Fruit fly (Drosophila melanogaster) Kc167 (cell line): Measurements from ENCODE around the gene dan.

ENCODE experiments used
- Myc ChIP-seq: fragments of >200 bp; optimal IDR thresholded peaks from 2 replicates; lab custom pipeline; 2017; ENCODE audit warnings: missing external identifiers
- Sin3A ChIP-seq: fragments of >200 bp; optimal IDR thresholded peaks from 2 replicates; lab custom pipeline; 2018; ENCODE audit warnings: missing external identifiers
- h ChIP-seq: fragments of >200 bp; optimal IDR thresholded peaks from 3 replicates; lab custom pipeline; 2018; ENCODE audit warnings: missing external identifiers
- insv ChIP-seq: fragments of >200 bp; optimal IDR thresholded peaks from 3 replicates; lab custom pipeline; 2018; ENCODE audit warnings: missing external identifiers
- psq ChIP-seq: fragments of >200 bp; optimal IDR thresholded peaks from 2 replicates; lab custom pipeline; 2017; ENCODE audit warnings: missing external identifiers
- ttk ChIP-seq: sonication (Bioruptor generic); optimal IDR thresholded peaks from 2 replicates; lab custom pipeline; 2017; ENCODE audit warnings: missing external identifiers

Gene dan

DNA sequence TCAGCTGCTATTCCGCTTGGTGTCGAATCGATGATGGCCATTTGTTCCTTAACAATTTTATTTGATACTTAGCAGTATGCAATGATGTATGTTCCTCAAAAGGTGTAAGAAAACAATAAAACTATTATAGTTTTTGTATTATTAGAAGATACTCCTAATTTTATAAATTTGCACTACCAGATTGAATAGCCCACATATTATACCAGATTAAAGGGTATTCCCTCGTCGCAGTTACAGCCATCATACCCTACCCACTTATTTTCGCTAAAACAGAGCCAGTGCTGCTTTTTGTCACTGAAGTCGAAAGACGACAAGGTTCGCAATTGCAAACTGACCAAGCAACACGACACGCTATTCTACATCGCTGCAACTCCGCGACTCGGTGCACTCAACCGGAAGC, 6.8 kb upstream of the dan start:
- no peak for TF ChIP-seq psq (lab: Kevin White, UChicago)
- TF ChIP-seq insv (lab: Kevin White, UChicago), result no peak
- no peak for TF ChIP-seq h (lab: Kevin White, UChicago)

DNA sequence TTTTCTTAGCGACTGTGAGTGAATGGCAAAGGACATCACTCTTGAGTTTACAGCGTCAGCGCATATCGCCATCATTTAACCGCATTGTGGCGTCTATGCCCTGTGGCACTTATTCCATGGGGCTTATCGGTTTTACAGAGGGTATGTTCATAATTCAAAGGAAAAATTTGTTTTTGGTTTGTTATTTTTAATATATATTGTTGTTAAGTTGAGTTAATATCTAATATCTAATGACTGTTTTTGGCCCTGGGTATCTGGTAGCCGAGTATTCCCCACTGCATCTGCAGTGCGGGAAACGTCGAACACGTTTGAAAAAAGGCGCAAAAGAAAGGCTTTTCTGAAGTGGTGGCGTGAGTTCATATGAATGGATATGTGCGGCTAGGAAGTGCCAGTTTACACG, 5.7 kb upstream of the dan start:
- TF ChIP-seq Myc (lab: Kevin White, UChicago) (no peak), h (lab: Kevin White, UChicago) (no peak), insv (lab: Kevin White, UChicago) (no peak), Sin3A (no peak), psq (lab: Kevin White, UChicago) (no peak), ttk (no peak)

DNA sequence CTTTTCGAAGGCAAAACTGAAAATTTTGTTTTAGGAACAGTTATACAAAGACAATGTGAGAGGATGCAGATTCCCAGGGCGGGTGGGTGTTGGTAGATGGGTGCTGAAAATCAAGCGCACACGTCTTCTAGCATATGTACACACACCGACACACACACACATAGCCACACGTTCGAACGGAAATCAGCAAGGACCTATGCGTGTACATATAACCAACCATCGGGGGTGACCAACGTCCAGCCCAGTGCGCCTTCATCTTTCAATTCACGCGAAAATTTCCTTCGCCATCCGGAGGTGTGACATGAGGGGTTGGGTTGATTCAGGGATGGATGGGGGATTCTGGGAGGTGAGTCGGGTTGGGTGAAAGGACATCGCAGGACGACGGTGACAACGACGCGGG, 2.8 kb upstream of the dan start:
- TF ChIP-seq ttk, result no peak
- no peak for TF ChIP-seq Sin3A
- TF ChIP-seq psq (lab: Kevin White, UChicago), result no peak
- no peak for TF ChIP-seq Myc (lab: Kevin White, UChicago)
- TF ChIP-seq h (lab: Kevin White, UChicago), result no peak
- TF ChIP-seq insv (lab: Kevin White, UChicago), result no peak

DNA sequence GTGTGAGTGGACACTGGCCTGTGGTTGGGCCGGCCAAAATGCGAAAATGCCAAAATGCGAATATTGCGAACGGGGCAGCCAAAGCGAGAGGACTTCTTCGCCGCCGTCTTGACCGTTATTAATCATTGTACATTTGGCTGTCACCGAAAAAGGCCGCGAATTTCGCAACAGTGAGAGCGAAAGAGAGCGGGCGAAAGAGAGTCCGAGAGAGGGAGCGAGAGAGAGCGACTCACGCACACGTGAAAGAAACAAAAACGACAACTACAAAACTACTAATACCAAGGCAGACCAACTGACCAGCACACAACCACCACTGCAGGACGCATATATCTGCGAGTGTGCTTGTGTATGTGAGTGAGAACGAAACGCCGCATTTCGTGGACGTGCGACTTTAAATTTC, 357 bp downstream of the dan start:
- TF ChIP-seq h (lab: Kevin White, UChicago) (no peak), psq (lab: Kevin White, UChicago) (no peak), ttk (no peak), Sin3A (no peak), Myc (lab: Kevin White, UChicago) (no peak), insv (lab: Kevin White, UChicago) (no peak)

DNA sequence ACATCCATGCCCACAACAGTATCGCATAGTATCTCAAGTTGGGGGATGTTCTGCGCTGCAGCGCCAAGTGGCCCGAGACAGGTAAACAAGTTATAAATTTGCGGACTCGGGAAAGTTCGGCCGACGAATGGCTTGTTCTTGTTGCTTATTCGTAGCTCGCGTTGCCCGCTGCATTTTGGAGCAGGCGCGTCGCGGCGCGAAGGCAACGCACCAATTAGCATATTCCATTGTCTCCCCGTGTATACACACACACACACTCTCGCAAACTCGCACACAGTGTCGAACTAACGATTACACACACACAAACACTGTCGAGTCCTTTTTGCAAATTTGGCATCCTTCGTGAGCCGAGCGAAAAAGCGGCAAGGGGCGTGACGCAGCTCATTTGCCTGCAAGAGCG, 4.8 kb downstream of the dan start:
- no peak for TF ChIP-seq ttk
- TF ChIP-seq h (lab: Kevin White, UChicago), result no peak
- no peak for TF ChIP-seq Myc (lab: Kevin White, UChicago)
- no peak for TF ChIP-seq psq (lab: Kevin White, UChicago)
- no peak for TF ChIP-seq Sin3A
- no peak for TF ChIP-seq insv (lab: Kevin White, UChicago)

dm6 chr3R:25193726-25194204, 9.6 kb downstream of the dan start, which contains the start of gene lobo:
TSS of gene lobo (minus strand) at chr3R:25193776.
- no peak for TF ChIP-seq Myc (lab: Kevin White, UChicago)
- TF ChIP-seq psq (lab: Kevin White, UChicago), result no peak
- TF ChIP-seq ttk, result no peak
- TF ChIP-seq h (lab: Kevin White, UChicago), result no peak
- no peak for TF ChIP-seq Sin3A
- no peak for TF ChIP-seq insv (lab: Kevin White, UChicago)

- TF ChIP-seq Sin3A (no peak), h (lab: Kevin White, UChicago) (no peak), insv (lab: Kevin White, UChicago) (no peak), ttk (no peak), psq (lab: Kevin White, UChicago) (no peak), Myc (lab: Kevin White, UChicago) (no peak)
Observed at dm6 chr3R:25194723-25195577, 10.8 kb downstream of the dan start, which contains the start of gene CG13653. TSS of gene CG13653 (plus strand) at chr3R:25195527.

DNA sequence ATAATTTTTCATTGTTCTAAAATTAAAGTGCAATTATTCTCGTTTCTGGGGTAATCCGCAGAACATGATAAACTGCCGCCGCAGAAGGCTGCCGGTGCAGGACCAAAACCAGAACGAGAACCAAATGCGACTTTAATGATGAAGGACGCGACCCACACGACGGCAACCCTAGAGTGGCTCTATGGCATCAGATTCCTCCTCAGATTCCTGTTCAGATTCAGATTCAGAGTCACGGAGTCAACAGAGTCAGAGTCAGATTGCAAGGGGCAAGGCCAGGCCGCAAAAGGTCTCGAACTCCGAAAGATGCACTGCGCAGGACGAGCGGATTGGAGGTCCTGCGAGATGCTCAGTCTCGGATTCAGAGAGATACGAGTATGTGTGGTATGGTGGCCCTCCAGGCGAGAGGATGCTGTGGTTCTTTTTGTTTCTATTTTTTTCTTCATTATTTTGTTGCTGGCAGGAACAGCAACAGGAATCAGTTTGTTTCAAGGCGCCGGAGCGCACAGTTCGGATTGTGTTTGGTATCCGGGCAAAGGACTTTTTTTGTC, 15.2 kb downstream of the dan start, which contains the start of gene CG13654:
Gene CG13654, plus strand, starts transcription at position 498 of the 548 bp plus-strand sequence.
- TF ChIP-seq Myc (lab: Kevin White, UChicago), result no peak
- TF ChIP-seq Sin3A, result no peak
- no peak for TF ChIP-seq insv (lab: Kevin White, UChicago)
- TF ChIP-seq ttk, result no peak
- no peak for TF ChIP-seq h (lab: Kevin White, UChicago)
- TF ChIP-seq psq (lab: Kevin White, UChicago), result no peak

dm6 chr3R:25205413-25205977, 21.3 kb downstream of the dan start:
- TF ChIP-seq insv (lab: Kevin White, UChicago) (no peak), Sin3A (no peak), psq (lab: Kevin White, UChicago) (no peak), ttk (no peak), Myc (lab: Kevin White, UChicago) (no peak), h (lab: Kevin White, UChicago) (no peak)

dm6 chr3R:25207405-25208003, 23.3 kb downstream of the dan start:
- TF ChIP-seq Sin3A (no peak), ttk (no peak), h (lab: Kevin White, UChicago) (no peak), insv (lab: Kevin White, UChicago) (no peak), psq (lab: Kevin White, UChicago) (no peak), Myc (lab: Kevin White, UChicago) (no peak)

- TF ChIP-seq insv (lab: Kevin White, UChicago) (no peak), ttk (no peak), h (lab: Kevin White, UChicago) (no peak), psq (lab: Kevin White, UChicago) (no peak), Sin3A (no peak), Myc (lab: Kevin White, UChicago) (no peak)
Observed at dm6 chr3R:25208042-25208766, 24.0 kb downstream of the dan start, which contains the start of gene Cad96Ca. TSS of gene Cad96Ca (minus strand) at chr3R:25208283.
